Worm (Caenorhabditis elegans): ENCODE data around the gene C25D7.15.

DNA sequence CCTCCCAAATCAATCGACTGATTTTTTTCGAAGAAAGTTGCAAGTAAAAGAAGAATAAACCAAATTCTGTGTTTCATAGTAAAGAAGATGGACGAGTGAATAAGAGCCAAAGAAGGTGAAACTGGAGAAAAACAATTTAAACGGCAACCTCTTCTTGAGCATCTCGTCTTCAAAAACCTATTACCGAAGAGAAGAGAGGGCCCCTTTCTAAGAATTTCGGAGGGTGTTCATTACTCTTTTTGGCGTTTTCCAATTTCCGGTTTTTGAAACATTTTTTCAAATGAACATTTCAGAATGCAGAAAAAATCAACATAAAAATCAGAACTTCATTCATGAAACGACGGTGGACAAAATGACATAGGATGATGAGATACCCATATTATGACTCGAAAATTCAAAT lies 48.0 kb upstream of the C25D7.15 start, which contains the start of gene nmr-2:
- TF ChIP-seq snpc-4 (tag; optimal IDR thresholded peaks at IDR 0.05) (no peak), nhr-12 (tag; optimal IDR thresholded peaks at IDR 0.05) (no peak), blmp-1 (tag; optimal IDR thresholded peaks at IDR 0.05; ENCODE audit: insufficient read depth) (no peak), lin-39 (tag; optimal IDR thresholded peaks at IDR 0.05) (no peak)
